Worm (Caenorhabditis elegans): ENCODE measurements around the gene Y49F6A.5.

ce11 chrII:3562419-3562818, 47.2 kb downstream of the Y49F6A.5 start, which contains the start of gene W10G11.3:
- no peak for TF ChIP-seq attf-3 (GFP tag; conservative IDR thresholded peaks at IDR 0.05)
- no peak for TF ChIP-seq snpc-4 (GFP tag; optimal IDR thresholded peaks at IDR 0.05)
- no peak for TF ChIP-seq snpc-4 (tag; optimal IDR thresholded peaks at IDR 0.05)
- no peak for TF ChIP-seq snpc-1.1 (tag; optimal IDR thresholded peaks at IDR 0.05; ENCODE audit: insufficient read depth)
- TF ChIP-seq lin-35 (GFP tag; optimal IDR thresholded peaks at IDR 0.05), result no peak
- no peak for TF ChIP-seq nfya-2 (GFP tag; IDR thresholded peaks at IDR 0.05)

All from whole organism, young adult.